Fruit fly (Drosophila melanogaster) whole organism, wandering third instar larva: ENCODE data around the gene Sid.

ENCODE experiments used
- Dfd ChIP-seq: fragments of >200 bp; optimal IDR thresholded peaks from 2 replicates; lab custom pipeline; 2017; ENCODE audit warnings: missing biosample characterization, missing genetic modification characterization
- HLH106 ChIP-seq: fragments of 200-800 bp; optimal IDR thresholded peaks from 3 replicates; lab custom pipeline; 2019; ENCODE audit warnings: missing biosample characterization, mild to moderate bottlenecking, missing genetic modification characterization, moderate library complexity
- Hr78 ChIP-seq: fragments of >200 bp; optimal IDR thresholded peaks from 2 replicates; lab custom pipeline; 2017; ENCODE audit warnings: missing biosample characterization, missing genetic modification characterization
- Jra ChIP-seq: sonication (Bioruptor generic); optimal IDR thresholded peaks from 2 replicates; lab custom pipeline; 2016; ENCODE audit warnings: missing biosample characterization, missing genetic modification characterization
- OdsH ChIP-seq: fragments of 200-800 bp; sonication (Bioruptor generic); optimal IDR thresholded peaks from 2 replicates; lab custom pipeline; 2016; ENCODE audit warnings: missing biosample characterization, mild to moderate bottlenecking, missing genetic modification characterization
- br ChIP-seq: fragments of 200-800 bp; sonication (Bioruptor generic); optimal IDR thresholded peaks from 2 replicates; lab custom pipeline; 2016; ENCODE audit warnings: missing biosample characterization, missing genetic modification characterization
- h ChIP-seq: fragments of 200-800 bp; sonication (Bioruptor generic); optimal IDR thresholded peaks from 3 replicates; lab custom pipeline; 2016; ENCODE audit warnings: missing biosample characterization, mild to moderate bottlenecking, missing genetic modification characterization
- psq ChIP-seq: fragments of 200-800 bp; sonication (Bioruptor generic); optimal IDR thresholded peaks from 3 replicates; lab custom pipeline; 2017; ENCODE audit warnings: missing biosample characterization, mild to moderate bottlenecking, missing genetic modification characterization, moderate library complexity
- tai ChIP-seq: sonication (Bioruptor generic); optimal IDR thresholded peaks from 2 replicates; lab custom pipeline; 2016; ENCODE audit warnings: missing biosample characterization, missing genetic modification characterization

DNA sequence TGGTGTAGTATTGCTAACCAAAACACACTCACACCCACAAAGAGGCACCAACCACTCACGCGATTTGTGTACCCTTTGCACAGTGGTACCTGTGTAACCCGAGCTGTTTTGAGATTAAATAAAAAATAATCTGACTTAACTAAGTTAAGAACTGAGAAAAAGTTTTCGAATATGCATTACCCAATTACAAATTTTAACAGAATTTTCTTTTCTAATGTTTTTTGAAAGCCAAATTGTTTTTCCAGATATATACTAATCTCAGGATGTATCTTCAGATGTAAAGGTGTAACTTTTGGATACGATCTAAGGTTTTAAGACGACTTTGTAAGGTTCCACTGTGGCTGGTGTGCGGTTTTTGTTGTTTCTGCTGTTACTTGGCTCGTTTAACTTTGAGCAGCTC lies 36.8 kb upstream of the Sid start:
- TF ChIP-seq Hr78 (GFP tag; lab: Kevin White, UChicago) (no peak), tai (GFP tag; lab: Kevin White, UChicago) (peak; percentile 26), HLH106 (tag; lab: Kevin White, UChicago) (peak; percentile 56), br (peak; percentile 66), psq (GFP tag; lab: Kevin White, UChicago) (peak; percentile 0), h (peak; percentile 59), Dfd (no peak), OdsH (GFP tag; lab: Kevin White, UChicago) (peak; percentile 53), Jra (GFP tag; lab: Kevin White, UChicago) (peak; percentile 4)
